Worm (Caenorhabditis elegans) whole organism, L3 larva: ENCODE data around the gene kin-30.

Experiments used
- aly-2 ChIP-seq: fragments of 150-350 bp; optimal IDR thresholded peaks from 2 replicates; lab custom pipeline; 2014; ENCODE audit warnings: missing biosample characterization, missing genetic modification characterization
- ama-1 ChIP-seq: fragments of 150-350 bp; optimal IDR thresholded peaks from 2 replicates; lab custom pipeline; 2018
- ceh-16 ChIP-seq: sonication (generic microtip); optimal IDR thresholded peaks from 2 replicates; lab custom pipeline; 2017; ENCODE audit warnings: missing biosample characterization, missing genetic modification characterization
- ceh-28 ChIP-seq: fragments of 150-350 bp; optimal IDR thresholded peaks from 2 replicates; lab custom pipeline; 2014; ENCODE audit warnings: missing biosample characterization, missing genetic modification reagents, missing genetic modification characterization
- ceh-9 ChIP-seq: sonication (generic microtip); optimal IDR thresholded peaks from 2 replicates; lab custom pipeline; 2018; ENCODE audit warnings: missing biosample characterization, missing genetic modification characterization
- daf-12 ChIP-seq: fragments of 150-350 bp; optimal IDR thresholded peaks from 2 replicates; lab custom pipeline; 2014; ENCODE audit warnings: missing biosample characterization, missing genetic modification reagents, missing genetic modification characterization
- elt-1 ChIP-seq: fragments of 150-350 bp; optimal IDR thresholded peaks from 2 replicates; lab custom pipeline; 2014; ENCODE audit warnings: missing biosample characterization, missing genetic modification characterization
- elt-2 ChIP-seq: sonication (generic microtip); optimal IDR thresholded peaks from 2 replicates; lab custom pipeline; 2016; ENCODE audit warnings: missing genetic modification reagents, mild to moderate bottlenecking, missing genetic modification characterization, missing compliant biosample characterization
- eor-1 ChIP-seq, 2 experiments: fragments of 150-350 bp; optimal IDR thresholded peaks; 2 replicates each; lab custom pipeline; 2014 to 2018; ENCODE audit warnings: missing biosample characterization in 2 of 2, missing genetic modification characterization in 2 of 2
- fkh-2 ChIP-seq: fragments of 150-350 bp; optimal IDR thresholded peaks from 2 replicates; lab custom pipeline; 2014; ENCODE audit warnings: missing biosample characterization, missing genetic modification reagents, missing genetic modification characterization
- hmg-11 ChIP-seq: sonication (generic microtip); optimal IDR thresholded peaks from 2 replicates; lab custom pipeline; 2016; ENCODE audit warnings: missing genetic modification characterization, missing compliant biosample characterization
- jun-1 ChIP-seq: fragments of 150-350 bp; optimal IDR thresholded peaks from 2 replicates; lab custom pipeline; 2014; ENCODE audit warnings: missing biosample characterization, missing genetic modification reagents, missing genetic modification characterization
- lin-15B ChIP-seq: fragments of 150-350 bp; optimal IDR thresholded peaks from 2 replicates; lab custom pipeline; 2014; ENCODE audit warnings: missing biosample characterization, missing genetic modification characterization
- lsy-12 ChIP-seq: sonication (generic microtip); optimal IDR thresholded peaks from 2 replicates; lab custom pipeline; 2016; ENCODE audit warnings: mild to moderate bottlenecking, missing genetic modification characterization, missing compliant biosample characterization
- mdl-1 ChIP-seq: fragments of 150-350 bp; optimal IDR thresholded peaks from 2 replicates; lab custom pipeline; 2014; ENCODE audit warnings: missing biosample characterization, missing genetic modification characterization
- mml-1 ChIP-seq: fragments of 150-350 bp; sonication (generic microtip); optimal IDR thresholded peaks from 3 replicates; lab custom pipeline; 2014; ENCODE audit warnings: missing biosample characterization, missing genetic modification characterization
- nfya-1 ChIP-seq: sonication (generic microtip); optimal IDR thresholded peaks from 2 replicates; lab custom pipeline; 2017; ENCODE audit warnings: missing genetic modification characterization, mild to moderate bottlenecking, missing compliant biosample characterization, antibody characterized with exemption, moderate library complexity; ENCODE audit not compliant: insufficient read depth
- nhr-11 ChIP-seq: fragments of 150-350 bp; optimal IDR thresholded peaks from 2 replicates; lab custom pipeline; 2014; ENCODE audit warnings: missing biosample characterization, missing genetic modification characterization
- nhr-25 ChIP-seq: sonication (generic microtip); optimal IDR thresholded peaks from 2 replicates; lab custom pipeline; 2017; ENCODE audit warnings: missing biosample characterization, missing genetic modification characterization
- nhr-28 ChIP-seq: fragments of 150-350 bp; optimal IDR thresholded peaks from 2 replicates; lab custom pipeline; 2014; ENCODE audit warnings: missing biosample characterization, missing genetic modification characterization
- nhr-77 ChIP-seq: fragments of 150-350 bp; optimal IDR thresholded peaks from 2 replicates; lab custom pipeline; 2014; ENCODE audit warnings: missing biosample characterization, missing genetic modification characterization
- pha-4 ChIP-seq: fragments of 150-350 bp; optimal IDR thresholded peaks from 2 replicates; lab custom pipeline; 2014; ENCODE audit warnings: missing biosample characterization, missing genetic modification reagents, missing genetic modification characterization
- sea-2 ChIP-seq: fragments of 150-350 bp; sonication (generic microtip); optimal IDR thresholded peaks from 4 replicates; lab custom pipeline; 2014; ENCODE audit warnings: missing biosample characterization, missing genetic modification reagents, missing genetic modification characterization
- snpc-4 ChIP-seq: fragments of 150-350 bp; optimal IDR thresholded peaks from 2 replicates; lab custom pipeline; 2014; ENCODE audit warnings: missing biosample characterization, missing genetic modification characterization
- unc-39 ChIP-seq: sonication (generic microtip); optimal IDR thresholded peaks from 4 replicates; lab custom pipeline; 2017; ENCODE audit warnings: missing biosample characterization, missing genetic modification characterization
- unc-62 ChIP-seq: fragments of 150-350 bp; sonication (generic microtip); optimal IDR thresholded peaks from 4 replicates; lab custom pipeline; 2014; ENCODE audit warnings: missing biosample characterization, missing genetic modification reagents, missing genetic modification characterization
- zag-1 ChIP-seq: fragments of 150-350 bp; optimal IDR thresholded peaks from 2 replicates; lab custom pipeline; 2014; ENCODE audit warnings: missing biosample characterization, missing genetic modification characterization
- ztf-11 ChIP-seq: fragments of 150-350 bp; optimal IDR thresholded peaks from 2 replicates; lab custom pipeline; 2014; ENCODE audit warnings: missing biosample characterization, missing genetic modification characterization
- ztf-4 ChIP-seq: fragments of 150-350 bp; optimal IDR thresholded peaks from 2 replicates; lab custom pipeline; 2014; ENCODE audit warnings: missing biosample characterization, missing genetic modification characterization

kin-30 gene

ce11 chrV:15223668-15224067, 20.9 kb upstream of the kin-30 start, which contains the start of gene srw-24:
srw-24 (plus strand) TSS chrV:15223968.
- TF ChIP-seq sea-2 (GFP tag; lab: Kevin White, UChicago), result no peak
- no peak for TF ChIP-seq lin-15B (tag; lab: Kevin White, UChicago)
- no peak for TF ChIP-seq snpc-4
- no peak for TF ChIP-seq nhr-77 (tag; lab: Kevin White, UChicago)
- TF ChIP-seq hmg-11 (tag; lab: Kevin White, UChicago), result no peak
- no peak for TF ChIP-seq nfya-1
- TF ChIP-seq, all 47 proteins: peak for 0

ce11 chrV:15225650-15226049, 18.9 kb upstream of the kin-30 start, which contains the start of gene srw-14:
srw-14 (plus strand) TSS chrV:15225950.
- no peak for TF ChIP-seq ceh-9 (tag; lab: Kevin White, UChicago)
- no peak for TF ChIP-seq mdl-1 (tag; lab: Kevin White, UChicago)
- TF ChIP-seq aly-2 (tag; lab: Kevin White, UChicago), result no peak
- TF ChIP-seq lsy-12 (tag; lab: Kevin White, UChicago), result no peak
- TF ChIP-seq mml-1 (tag; lab: Kevin White, UChicago), result no peak
- TF ChIP-seq ztf-4 (tag; lab: Kevin White, UChicago), result no peak
- no peak for TF ChIP-seq unc-62 (GFP tag; lab: Kevin White, UChicago)
- TF ChIP-seq lin-15B (tag; lab: Kevin White, UChicago), result no peak

DNA sequence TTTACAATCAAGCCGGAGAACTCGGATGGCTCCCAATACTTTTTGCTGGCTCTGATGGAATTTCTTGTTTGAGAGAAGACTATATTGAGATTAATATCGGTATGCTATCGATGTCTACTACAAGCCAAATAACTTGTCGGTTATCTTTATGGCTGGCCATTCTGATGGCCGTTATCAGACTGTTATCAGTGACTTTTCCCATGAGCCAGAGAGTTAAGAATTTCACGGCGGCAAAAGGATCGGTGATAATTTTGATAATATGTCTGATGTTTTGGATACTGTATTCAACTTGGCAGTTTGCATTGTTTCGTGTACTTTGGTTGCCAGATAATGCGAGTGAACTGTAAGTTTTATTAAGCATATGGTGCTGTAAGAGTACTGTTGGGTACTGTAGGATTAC, 18.4 kb upstream of the kin-30 start:
- TF ChIP-seq elt-2 (tag; lab: Kevin White, UChicago) (peak; percentile 56), hmg-11 (tag; lab: Kevin White, UChicago) (no peak)

ce11 chrV:15230243-15230642, 14.3 kb upstream of the kin-30 start, which contains the start of gene srw-15:
srw-15 (plus strand) TSS chrV:15230543.
- TF ChIP-seq ama-1 (lab: Kevin White, UChicago) (no peak), nhr-77 (tag; lab: Kevin White, UChicago) (no peak)
- TF ChIP-seq, all 47 proteins: peak for 0

DNA sequence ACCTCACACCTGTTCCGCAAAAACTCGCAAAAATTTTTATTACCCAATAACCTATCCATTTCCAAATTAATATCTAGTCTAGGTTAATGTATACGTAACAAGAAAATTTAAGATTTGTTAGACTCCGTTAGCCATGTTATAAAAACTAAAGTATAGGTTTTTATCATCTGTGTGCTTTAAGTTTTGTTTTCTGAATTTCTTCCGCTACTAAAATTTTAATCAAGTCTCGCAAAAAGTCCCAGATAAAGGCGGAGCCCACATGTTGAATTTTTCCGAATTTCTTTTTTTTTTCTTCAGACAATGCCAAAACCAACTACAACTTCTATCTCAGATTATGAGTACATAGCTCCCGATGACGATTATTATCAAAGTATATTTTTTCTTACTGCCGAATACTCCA, 12.4 kb upstream of the kin-30 start, which contains the start of gene srw-13:
TSS of gene srw-13 (plus strand) at position 301 of the 400 bp plus-strand sequence.
- TF ChIP-seq daf-12 (tag; lab: Kevin White, UChicago) (no peak), jun-1 (tag; lab: Kevin White, UChicago) (no peak), unc-62 (GFP tag; lab: Kevin White, UChicago) (no peak), nhr-11 (tag; lab: Kevin White, UChicago) (no peak), nhr-28 (tag; lab: Kevin White, UChicago) (no peak), ztf-11 (tag; lab: Kevin White, UChicago) (no peak), elt-2 (tag; lab: Kevin White, UChicago) (no peak), ceh-16 (tag; lab: Kevin White, UChicago) (no peak), lsy-12 (tag; lab: Kevin White, UChicago) (no peak), ceh-28 (tag; lab: Kevin White, UChicago) (no peak), nhr-25 (tag; lab: Kevin White, UChicago) (no peak), eor-1 (tag; optimal IDR thresholded peaks at IDR 0.05; lab: Kevin White, UChicago) (no peak), lin-15B (tag; lab: Kevin White, UChicago) (no peak), zag-1 (tag; lab: Kevin White, UChicago) (no peak), fkh-2 (no peak), elt-1 (no peak)

ce11 chrV:15235661-15236060, 8.9 kb upstream of the kin-30 start, which contains the start of gene nhr-164:
nhr-164 (minus strand) TSS chrV:15235761.
- TF ChIP-seq jun-1 (tag; lab: Kevin White, UChicago) (no peak), mml-1 (tag; lab: Kevin White, UChicago) (no peak), unc-39 (tag; lab: Kevin White, UChicago) (no peak), pha-4 (tag; lab: Kevin White, UChicago) (no peak)

ce11 chrV:15238552-15238951, 6.0 kb upstream of the kin-30 start, which contains the start of gene srw-12:
srw-12 (minus strand) TSS chrV:15238652.
- TF ChIP-seq aly-2 (tag; lab: Kevin White, UChicago), result no peak
- no peak for TF ChIP-seq elt-1
- TF ChIP-seq hmg-11 (tag; lab: Kevin White, UChicago), result no peak
